Fruit fly (Drosophila melanogaster): Measurements from ENCODE around the gene CG32024.

The CG32024 gene

dm6 chr3L:8763037-8763454 lies 44.4 kb upstream of the CG32024 start (continued):
- TF ChIP-seq CG9215 (GFP tag; IDR thresholded peaks at IDR 0.05) (no peak), CG10209 (GFP tag; optimal IDR thresholded peaks at IDR 0.05) (peak; percentile 42), unpg (GFP tag; optimal IDR thresholded peaks at IDR 0.05) (peak; percentile 45), CG16813 (GFP tag; IDR thresholded peaks at IDR 0.05; ENCODE audit: partially characterized antibody) (peak; percentile 40; the same call in 1 of the 3 replicates), lola (GFP tag; optimal IDR thresholded peaks at IDR 0.05) (no peak), repo (GFP tag; optimal IDR thresholded peaks at IDR 0.05) (no peak), slou (GFP tag; optimal IDR thresholded peaks at IDR 0.05) (no peak), sens-2 (GFP tag; IDR thresholded peaks at IDR 0.05) (no peak), sim (GFP tag; IDR thresholded peaks at IDR 0.05) (no peak), CG8924 (tag; optimal IDR thresholded peaks at IDR 0.05) (no peak), HLH4C (GFP tag; IDR thresholded peaks at IDR 0.05; ENCODE audit: partially characterized antibody) (0 out of 3 replicates have a peak, but pooled peaks have one; percentile 37), toy (GFP tag; IDR thresholded peaks at IDR 0.05) (no peak), CG43689 (GFP tag; IDR thresholded peaks at IDR 0.05) (no peak), crc (GFP tag; optimal IDR thresholded peaks at IDR 0.05) (no peak), pho (GFP tag; optimal IDR thresholded peaks at IDR 0.05) (peak; percentile 32), CG6272 (GFP tag; IDR thresholded peaks at IDR 0.05) (no peak; the same call in 1 of the 2 replicates), Jarid2 (GFP tag; optimal IDR thresholded peaks at IDR 0.05) (no peak), ap (GFP tag; IDR thresholded peaks at IDR 0.05) (peak; percentile 38; the same call in 1 of the 2 replicates), shn (GFP tag; optimal IDR thresholded peaks at IDR 0.05) (peak; percentile 3), HLHmδ (GFP tag; optimal IDR thresholded peaks at IDR 0.05) (no peak), fd102C (GFP tag; optimal IDR thresholded peaks at IDR 0.05) (no peak), CG14710 (tag; optimal IDR thresholded peaks at IDR 0.05) (no peak), CG33213 (GFP tag; optimal IDR thresholded peaks at IDR 0.05) (no peak), CG4617 (GFP tag; optimal IDR thresholded peaks at IDR 0.05; ENCODE audit: borderline replicate concordance) (no peak), Awh (GFP tag; IDR thresholded peaks at IDR 0.05) (peak; percentile 39; the same call in 1 of the 2 replicates), sr (GFP tag; IDR thresholded peaks at IDR 0.05) (peak; percentile 96), gce (GFP tag; IDR thresholded peaks at IDR 0.05) (no peak), CG1603 (tag; optimal IDR thresholded peaks at IDR 0.05) (peak; percentile 21), CG17385 (GFP tag; optimal IDR thresholded peaks at IDR 0.05) (peak; percentile 54), inv (GFP tag; IDR thresholded peaks at IDR 0.05; ENCODE audit: partially characterized antibody) (no peak), ro (GFP tag; IDR thresholded peaks at IDR 0.05) (no peak), wdn (GFP tag; IDR thresholded peaks at IDR 0.05) (no peak), CG7987 (GFP tag; optimal IDR thresholded peaks at IDR 0.05) (no peak), CG12391 (tag; optimal IDR thresholded peaks at IDR 0.05) (peak; percentile 48), lbe (GFP tag; optimal IDR thresholded peaks at IDR 0.05) (no peak), otp (GFP tag; IDR thresholded peaks at IDR 0.05) (no peak), tna (GFP tag; IDR thresholded peaks at IDR 0.05; ENCODE audit: partially characterized antibody) (peak; percentile 91), CG4404 (GFP tag; IDR thresholded peaks at IDR 0.05) (no peak), dmrt99B (tag; optimal IDR thresholded peaks at IDR 0.05) (no peak), CG31441 (GFP tag; IDR thresholded peaks at IDR 0.05) (peak; percentile 55), oc (tag; optimal IDR thresholded peaks at IDR 0.05) (peak; percentile 27), Lpt (GFP tag; optimal IDR thresholded peaks at IDR 0.05) (no peak), CG18262 (tag; optimal IDR thresholded peaks at IDR 0.05) (peak; percentile 1), CHES-1-like (GFP tag; optimal IDR thresholded peaks at IDR 0.05) (peak; percentile 35), Hand (GFP tag; optimal IDR thresholded peaks at IDR 0.05) (no peak), CG2678 (tag; optimal IDR thresholded peaks at IDR 0.05) (no peak), chif (GFP tag; optimal IDR thresholded peaks at IDR 0.05) (peak; percentile 10 to 55), B-H2 (GFP tag; optimal IDR thresholded peaks at IDR 0.05) (no peak), jigr1 (GFP tag; IDR thresholded peaks at IDR 0.05) (no peak), amos (GFP tag; IDR thresholded peaks at IDR 0.05; ENCODE audit: partially characterized antibody) (peak; percentile 33; the same call in 1 of the 2 replicates)

All from whole organism, embryonic.